Worm (Caenorhabditis elegans) whole organism, midembryonic: ENCODE results near the gene jip-1.

Experiments
- T22C8.4 ChIP-seq: fragments of 200-800 bp; sonication (Bioruptor generic); IDR thresholded peaks from 2 replicates; pipeline ENCODE4 v1.3.6; 2022; ENCODE audit warnings: missing genetic modification characterization, missing compliant biosample characterization
- cog-1 ChIP-seq: sonication (generic microtip); optimal IDR thresholded peaks from 2 replicates; lab custom pipeline; 2016; ENCODE audit warnings: missing genetic modification characterization, missing compliant biosample characterization
- flt-1 ChIP-seq: fragments of 200-800 bp; sonication (Bioruptor generic); IDR thresholded peaks from 2 replicates; pipeline ENCODE4 v1.3.6; 2022; ENCODE audit warnings: missing genetic modification characterization, missing compliant biosample characterization
- klf-2 ChIP-seq: fragments of 200-800 bp; sonication (Bioruptor generic); conservative IDR thresholded peaks from 2 replicates; pipeline ENCODE4 v1.3.6; 2022; ENCODE audit warnings: missing genetic modification reagents, missing genetic modification characterization, missing compliant biosample characterization
- med-1 ChIP-seq: sonication (generic microtip); optimal IDR thresholded peaks from 2 replicates; lab custom pipeline; 2017; ENCODE audit warnings: missing genetic modification characterization, mild to moderate bottlenecking, missing compliant biosample characterization, antibody characterized with exemption, missing genetic modification reagents; ENCODE audit not compliant: insufficient read depth
- ref-1 ChIP-seq: fragments of 200-800 bp; sonication (Bioruptor generic); conservative IDR thresholded peaks from 2 replicates; pipeline ENCODE4 v1.3.6; 2022; ENCODE audit warnings: missing genetic modification reagents, missing genetic modification characterization, missing compliant biosample characterization
- tab-1 ChIP-seq: fragments of 200-800 bp; sonication (Bioruptor generic); IDR thresholded peaks from 2 replicates; pipeline ENCODE4 v1.3.6; 2022; ENCODE audit warnings: missing genetic modification characterization, missing compliant biosample characterization
- ztf-23 ChIP-seq: fragments of 200-800 bp; sonication (Bioruptor generic); IDR thresholded peaks from 2 replicates; pipeline ENCODE4 v1.3.6; 2022; ENCODE audit warnings: missing genetic modification reagents, missing genetic modification characterization, missing compliant biosample characterization
- ztf-29 ChIP-seq: fragments of 200-800 bp; sonication (Bioruptor generic); IDR thresholded peaks from 2 replicates; pipeline ENCODE4 v1.3.6; 2022; ENCODE audit warnings: missing genetic modification reagents, missing genetic modification characterization, missing compliant biosample characterization

Gene jip-1

ce11 chrII:1324017-1324416, 2.8 kb upstream of the jip-1 start:
- no peak for TF ChIP-seq T22C8.4
- no peak for TF ChIP-seq tab-1 (GFP tag; lab: Robert Waterston, UW)
- TF ChIP-seq cog-1 (tag; lab: Kevin White, UChicago), result no peak

ce11 chrII:1325604-1326003, 1.2 kb upstream of the jip-1 start:
- TF ChIP-seq tab-1 (GFP tag; lab: Robert Waterston, UW) (no peak), ztf-23 (GFP tag; lab: Robert Waterston, UW) (no peak)

ce11 chrII:1329887-1330286, 3.1 kb downstream of the jip-1 start:
- TF ChIP-seq klf-2 (GFP tag; lab: Robert Waterston, UW), result no peak
- TF ChIP-seq med-1, result no peak
- TF ChIP-seq T22C8.4, result no peak
- no peak for TF ChIP-seq ztf-29 (GFP tag; lab: Robert Waterston, UW)
- TF ChIP-seq cog-1 (tag; lab: Kevin White, UChicago), result no peak
- no peak for TF ChIP-seq ref-1 (GFP tag; lab: Robert Waterston, UW)
- no peak for TF ChIP-seq flt-1 (GFP tag; lab: Robert Waterston, UW)
- TF ChIP-seq tab-1 (GFP tag; lab: Robert Waterston, UW), result no peak
- TF ChIP-seq ztf-23 (GFP tag; lab: Robert Waterston, UW), result no peak

DNA sequence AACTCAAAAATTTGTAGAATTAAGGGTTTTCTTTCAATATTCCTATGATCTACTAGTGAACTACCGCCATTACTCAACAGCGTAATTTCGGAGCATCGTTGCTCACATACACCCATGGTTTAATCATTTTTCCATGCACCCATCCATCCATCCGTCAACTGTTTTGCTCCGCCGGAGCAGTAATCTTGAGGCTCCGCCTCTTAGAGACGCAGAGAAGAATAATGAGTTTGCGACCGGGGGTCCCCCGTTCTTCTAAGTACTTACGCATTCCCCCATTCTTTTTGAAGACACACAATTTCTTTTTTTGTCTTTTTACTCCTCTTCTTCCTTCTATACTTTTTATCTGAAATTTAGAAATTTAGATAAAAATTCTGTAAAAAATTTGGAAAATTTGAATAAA, 11.4 kb downstream of the jip-1 start:
- no peak for TF ChIP-seq med-1
- TF ChIP-seq ztf-23 (GFP tag; lab: Robert Waterston, UW), result 0 out of 2 replicates have a peak, but pooled peaks have one; percentile 10
- TF ChIP-seq tab-1 (GFP tag; lab: Robert Waterston, UW), result 0 out of 2 replicates have a peak, but pooled peaks have one; percentile 57
- no peak for TF ChIP-seq T22C8.4
- no peak for TF ChIP-seq cog-1 (tag; lab: Kevin White, UChicago)

- TF ChIP-seq cog-1 (tag; lab: Kevin White, UChicago) (no peak), flt-1 (GFP tag; lab: Robert Waterston, UW) (no peak), tab-1 (GFP tag; lab: Robert Waterston, UW) (no peak), klf-2 (GFP tag; lab: Robert Waterston, UW) (no peak), med-1 (no peak), T22C8.4 (no peak), ref-1 (GFP tag; lab: Robert Waterston, UW) (no peak), ztf-29 (GFP tag; lab: Robert Waterston, UW) (no peak), ztf-23 (GFP tag; lab: Robert Waterston, UW) (no peak)
Measured at ce11 chrII:1340049-1340448, 13.3 kb downstream of the jip-1 start.

ce11 chrII:1341416-1341815, 14.6 kb downstream of the jip-1 start:
- TF ChIP-seq cog-1 (tag; lab: Kevin White, UChicago) (no peak), ref-1 (GFP tag; lab: Robert Waterston, UW) (no peak), T22C8.4 (no peak), ztf-23 (GFP tag; lab: Robert Waterston, UW) (no peak), flt-1 (GFP tag; lab: Robert Waterston, UW) (no peak), tab-1 (GFP tag; lab: Robert Waterston, UW) (no peak), med-1 (no peak), ztf-29 (GFP tag; lab: Robert Waterston, UW) (no peak), klf-2 (GFP tag; lab: Robert Waterston, UW) (no peak)

ce11 chrII:1343748-1344147, 17.0 kb downstream of the jip-1 start:
- TF ChIP-seq cog-1 (tag; lab: Kevin White, UChicago), result no peak

ce11 chrII:1344524-1345119, 17.8 kb downstream of the jip-1 start:
- no peak for TF ChIP-seq ztf-23 (GFP tag; lab: Robert Waterston, UW)
- TF ChIP-seq flt-1 (GFP tag; lab: Robert Waterston, UW), result no peak
- no peak for TF ChIP-seq med-1
- TF ChIP-seq ref-1 (GFP tag; lab: Robert Waterston, UW), result no peak
- no peak for TF ChIP-seq T22C8.4
- TF ChIP-seq ztf-29 (GFP tag; lab: Robert Waterston, UW), result no peak

ce11 chrII:1355480-1355879, 28.7 kb downstream of the jip-1 start, which contains the start of gene C13A10.1:
TSS of gene C13A10.1 (minus strand) at chrII:1355649.
- TF ChIP-seq flt-1 (GFP tag; lab: Robert Waterston, UW), result no peak
- TF ChIP-seq ztf-29 (GFP tag; lab: Robert Waterston, UW), result no peak
- no peak for TF ChIP-seq klf-2 (GFP tag; lab: Robert Waterston, UW)
- no peak for TF ChIP-seq med-1
- no peak for TF ChIP-seq ref-1 (GFP tag; lab: Robert Waterston, UW)
- no peak for TF ChIP-seq cog-1 (tag; lab: Kevin White, UChicago)
- no peak for TF ChIP-seq tab-1 (GFP tag; lab: Robert Waterston, UW)
- no peak for TF ChIP-seq T22C8.4
- TF ChIP-seq ztf-23 (GFP tag; lab: Robert Waterston, UW), result no peak

ce11 chrII:1357262-1357661, 30.5 kb downstream of the jip-1 start:
- TF ChIP-seq ztf-29 (GFP tag; lab: Robert Waterston, UW), result no peak
- TF ChIP-seq klf-2 (GFP tag; lab: Robert Waterston, UW), result no peak
- no peak for TF ChIP-seq ztf-23 (GFP tag; lab: Robert Waterston, UW)
- no peak for TF ChIP-seq cog-1 (tag; lab: Kevin White, UChicago)
- TF ChIP-seq flt-1 (GFP tag; lab: Robert Waterston, UW), result no peak
- TF ChIP-seq tab-1 (GFP tag; lab: Robert Waterston, UW), result no peak
- no peak for TF ChIP-seq ref-1 (GFP tag; lab: Robert Waterston, UW)
- no peak for TF ChIP-seq med-1

ce11 chrII:1357905-1358304, 31.1 kb downstream of the jip-1 start, which contains the start of gene C13A10.2:
TSS of gene C13A10.2 (minus strand) at chrII:1358005.
- TF ChIP-seq cog-1 (tag; lab: Kevin White, UChicago) (no peak), flt-1 (GFP tag; lab: Robert Waterston, UW) (no peak), klf-2 (GFP tag; lab: Robert Waterston, UW) (no peak), tab-1 (GFP tag; lab: Robert Waterston, UW) (no peak), ztf-23 (GFP tag; lab: Robert Waterston, UW) (no peak), ref-1 (GFP tag; lab: Robert Waterston, UW) (no peak), T22C8.4 (no peak), ztf-29 (GFP tag; lab: Robert Waterston, UW) (no peak), med-1 (no peak)
